Worm (Caenorhabditis elegans) whole organism, midembryonic: ENCODE data around the gene M01B2.8.
"Not testable (repeated sequence)": the region's sequence is repeated elsewhere in the genome, so short reads cannot be mapped to it uniquely, and the experiment has no call there.

Source experiments
- T22C8.4 ChIP-seq: fragments of 200-800 bp; sonication (Bioruptor generic); IDR thresholded peaks from 2 replicates; pipeline ENCODE4 v1.3.6; 2022; ENCODE audit warnings: missing genetic modification characterization, missing compliant biosample characterization
- cog-1 ChIP-seq: sonication (generic microtip); optimal IDR thresholded peaks from 2 replicates; lab custom pipeline; 2016; ENCODE audit warnings: missing genetic modification characterization, missing compliant biosample characterization
- flt-1 ChIP-seq: fragments of 200-800 bp; sonication (Bioruptor generic); IDR thresholded peaks from 2 replicates; pipeline ENCODE4 v1.3.6; 2022; ENCODE audit warnings: missing genetic modification characterization, missing compliant biosample characterization
- klf-2 ChIP-seq: fragments of 200-800 bp; sonication (Bioruptor generic); conservative IDR thresholded peaks from 2 replicates; pipeline ENCODE4 v1.3.6; 2022; ENCODE audit warnings: missing genetic modification reagents, missing genetic modification characterization, missing compliant biosample characterization
- med-1 ChIP-seq: sonication (generic microtip); optimal IDR thresholded peaks from 2 replicates; lab custom pipeline; 2017; ENCODE audit warnings: missing genetic modification characterization, mild to moderate bottlenecking, missing compliant biosample characterization, antibody characterized with exemption, missing genetic modification reagents; ENCODE audit not compliant: insufficient read depth
- ref-1 ChIP-seq: fragments of 200-800 bp; sonication (Bioruptor generic); conservative IDR thresholded peaks from 2 replicates; pipeline ENCODE4 v1.3.6; 2022; ENCODE audit warnings: missing genetic modification reagents, missing genetic modification characterization, missing compliant biosample characterization
- tab-1 ChIP-seq: fragments of 200-800 bp; sonication (Bioruptor generic); IDR thresholded peaks from 2 replicates; pipeline ENCODE4 v1.3.6; 2022; ENCODE audit warnings: missing genetic modification characterization, missing compliant biosample characterization
- ztf-23 ChIP-seq: fragments of 200-800 bp; sonication (Bioruptor generic); IDR thresholded peaks from 2 replicates; pipeline ENCODE4 v1.3.6; 2022; ENCODE audit warnings: missing genetic modification reagents, missing genetic modification characterization, missing compliant biosample characterization
- ztf-29 ChIP-seq: fragments of 200-800 bp; sonication (Bioruptor generic); IDR thresholded peaks from 2 replicates; pipeline ENCODE4 v1.3.6; 2022; ENCODE audit warnings: missing genetic modification reagents, missing genetic modification characterization, missing compliant biosample characterization

Gene M01B2.8

ce11 chrV:15259904-15260303 is at the start of gene M01B2.8:
Gene M01B2.8 (plus strand): TSS chrV:15260204.
- no peak for TF ChIP-seq ztf-23 (GFP tag; lab: Robert Waterston, UW)
- TF ChIP-seq cog-1 (tag; lab: Kevin White, UChicago): no peak
- TF ChIP-seq T22C8.4: no peak
- no peak for TF ChIP-seq ref-1 (GFP tag; lab: Robert Waterston, UW)
- no peak for TF ChIP-seq flt-1
- TF ChIP-seq med-1 (GFP tag; lab: Kevin White, UChicago): no peak
- no peak for TF ChIP-seq ztf-29 (GFP tag; lab: Robert Waterston, UW)

ce11 chrV:15211869-15212268 is 48.1 kb upstream of the M01B2.8 start, which contains the start of gene sri-24:
Gene sri-24 (plus strand): TSS chrV:15212169.
- not testable (repeated sequence) for TF ChIP-seq ref-1 (GFP tag; lab: Robert Waterston, UW); med-1 (GFP tag; lab: Kevin White, UChicago); ztf-23 (GFP tag; lab: Robert Waterston, UW)

ce11 chrV:15215175-15215574 is 44.8 kb upstream of the M01B2.8 start, which contains the start of gene sri-26:
Gene sri-26 (plus strand): TSS chrV:15215475.
- TF ChIP-seq med-1 (GFP tag; lab: Kevin White, UChicago); flt-1; ztf-23 (GFP tag; lab: Robert Waterston, UW): not testable (repeated sequence)

ce11 chrV:15216705-15217104 is 43.3 kb upstream of the M01B2.8 start, which contains the start of gene sri-25:
Gene sri-25 (plus strand): TSS chrV:15217005.
- TF ChIP-seq ztf-29 (GFP tag; lab: Robert Waterston, UW) (no peak), klf-2 (GFP tag; lab: Robert Waterston, UW) (no peak), cog-1 (tag; lab: Kevin White, UChicago) (no peak), med-1 (GFP tag; lab: Kevin White, UChicago) (no peak)

ce11 chrV:15221330-15221729 is 38.7 kb upstream of the M01B2.8 start, which contains the start of gene irld-25:
Gene irld-25 (plus strand): TSS chrV:15221630.
- TF ChIP-seq T22C8.4: no peak
- no peak for TF ChIP-seq tab-1 (GFP tag; lab: Robert Waterston, UW)
- TF ChIP-seq klf-2 (GFP tag; lab: Robert Waterston, UW): no peak
- TF ChIP-seq flt-1: no peak
- no peak for TF ChIP-seq med-1 (GFP tag; lab: Kevin White, UChicago)
- no peak for TF ChIP-seq cog-1 (tag; lab: Kevin White, UChicago)
- no peak for TF ChIP-seq ref-1 (GFP tag; lab: Robert Waterston, UW)
- no peak for TF ChIP-seq ztf-23 (GFP tag; lab: Robert Waterston, UW)
- TF ChIP-seq ztf-29 (GFP tag; lab: Robert Waterston, UW): no peak

ce11 chrV:15223668-15224067 is 36.3 kb upstream of the M01B2.8 start, which contains the start of gene srw-24:
Gene srw-24 (plus strand): TSS chrV:15223968.
- no peak for TF ChIP-seq cog-1 (tag; lab: Kevin White, UChicago)
- no peak for TF ChIP-seq klf-2 (GFP tag; lab: Robert Waterston, UW)
- TF ChIP-seq ref-1 (GFP tag; lab: Robert Waterston, UW): no peak
- TF ChIP-seq tab-1 (GFP tag; lab: Robert Waterston, UW): no peak
- TF ChIP-seq flt-1: no peak
- no peak for TF ChIP-seq med-1 (GFP tag; lab: Kevin White, UChicago)
- TF ChIP-seq T22C8.4: no peak
- TF ChIP-seq ztf-29 (GFP tag; lab: Robert Waterston, UW): no peak

DNA sequence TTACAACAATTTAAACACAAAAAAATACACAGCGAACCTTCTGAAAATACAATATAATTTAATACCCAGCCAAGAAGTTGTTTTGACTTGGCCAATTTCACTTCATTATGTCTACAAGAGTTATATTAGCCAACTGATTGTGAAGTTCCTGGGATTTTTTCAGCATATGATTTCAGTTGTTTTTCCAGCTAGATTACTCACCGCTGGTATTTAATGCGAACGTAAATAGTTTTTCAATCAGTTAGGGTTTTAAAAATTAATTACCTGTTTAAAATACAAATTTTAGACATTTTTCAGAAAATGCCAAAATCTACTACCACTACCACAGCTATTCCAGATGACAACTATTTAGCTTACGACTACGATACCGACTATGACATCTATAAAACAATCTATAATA is 34.4 kb upstream of the M01B2.8 start, which contains the start of gene srw-14:
TSS of gene srw-14 (plus strand) at position 301 of the 400 bp plus-strand sequence.
- no peak for TF ChIP-seq ztf-29 (GFP tag; lab: Robert Waterston, UW)
- TF ChIP-seq cog-1 (tag; lab: Kevin White, UChicago): no peak
- no peak for TF ChIP-seq klf-2 (GFP tag; lab: Robert Waterston, UW)
- TF ChIP-seq med-1 (GFP tag; lab: Kevin White, UChicago): no peak
- no peak for TF ChIP-seq tab-1 (GFP tag; lab: Robert Waterston, UW)
- TF ChIP-seq ref-1 (GFP tag; lab: Robert Waterston, UW): no peak
- no peak for TF ChIP-seq ztf-23 (GFP tag; lab: Robert Waterston, UW)
- TF ChIP-seq T22C8.4: no peak
- no peak for TF ChIP-seq flt-1

- TF ChIP-seq med-1 (GFP tag; lab: Kevin White, UChicago): no peak
- TF ChIP-seq tab-1 (GFP tag; lab: Robert Waterston, UW): no peak
- TF ChIP-seq T22C8.4: no peak
- TF ChIP-seq ztf-29 (GFP tag; lab: Robert Waterston, UW): no peak
- TF ChIP-seq flt-1: no peak
- no peak for TF ChIP-seq cog-1 (tag; lab: Kevin White, UChicago)
- TF ChIP-seq ref-1 (GFP tag; lab: Robert Waterston, UW): no peak
- no peak for TF ChIP-seq klf-2 (GFP tag; lab: Robert Waterston, UW)
- TF ChIP-seq ztf-23 (GFP tag; lab: Robert Waterston, UW): no peak
These were observed 33.8 kb upstream of the M01B2.8 start for ce11 chrV:15226206-15226605.

- TF ChIP-seq flt-1 (no peak), med-1 (GFP tag; lab: Kevin White, UChicago) (no peak), klf-2 (GFP tag; lab: Robert Waterston, UW) (no peak), ztf-29 (GFP tag; lab: Robert Waterston, UW) (no peak), ztf-23 (GFP tag; lab: Robert Waterston, UW) (no peak), cog-1 (tag; lab: Kevin White, UChicago) (no peak), ref-1 (GFP tag; lab: Robert Waterston, UW) (no peak), T22C8.4 (no peak)
These were observed 29.8 kb upstream of the M01B2.8 start, which contains the start of gene srw-15 for ce11 chrV:15230243-15230642. Gene srw-15 (plus strand): TSS chrV:15230543.

ce11 chrV:15232200-15232599 is 27.8 kb upstream of the M01B2.8 start, which contains the start of gene srw-13:
Gene srw-13 (plus strand): TSS chrV:15232500.
- TF ChIP-seq cog-1 (tag; lab: Kevin White, UChicago) (no peak), ztf-29 (GFP tag; lab: Robert Waterston, UW) (no peak), flt-1 (no peak), ztf-23 (GFP tag; lab: Robert Waterston, UW) (no peak), T22C8.4 (no peak), tab-1 (GFP tag; lab: Robert Waterston, UW) (no peak), ref-1 (GFP tag; lab: Robert Waterston, UW) (no peak), med-1 (GFP tag; lab: Kevin White, UChicago) (no peak), klf-2 (GFP tag; lab: Robert Waterston, UW) (no peak)
